Fruit fly (Drosophila melanogaster) whole organism, wandering third instar larva: ENCODE data around the gene Tango6.

ENCODE experiments used
- Abd-B ChIP-seq: fragments of >200 bp; optimal IDR thresholded peaks from 2 replicates; lab custom pipeline; 2017; ENCODE audit warnings: missing biosample characterization, missing genetic modification characterization
- CG32264 ChIP-seq: fragments of 200-800 bp; sonication (Bioruptor generic); optimal IDR thresholded peaks from 2 replicates; lab custom pipeline; 2016; ENCODE audit warnings: missing biosample characterization, missing genetic modification characterization
- CG9705 ChIP-seq: fragments of 200-800 bp; sonication (Bioruptor generic); optimal IDR thresholded peaks from 2 replicates; lab custom pipeline; 2018; ENCODE audit warnings: missing biosample characterization, mild to moderate bottlenecking, missing genetic modification characterization
- CrebA ChIP-seq: fragments of 200-800 bp; sonication (Bioruptor generic); optimal IDR thresholded peaks from 2 replicates; lab custom pipeline; 2016; ENCODE audit warnings: missing biosample characterization, mild to moderate bottlenecking, missing genetic modification characterization, borderline replicate concordance
- Dif ChIP-seq: fragments of 200-275, 200-300 bp; sonication (Bioruptor generic); optimal IDR thresholded peaks from 2 replicates; lab custom pipeline; 2018; ENCODE audit warnings: missing biosample characterization, missing genetic modification characterization; ENCODE audit not compliant: partially characterized antibody
- GATAd ChIP-seq: sonication (Bioruptor generic); optimal IDR thresholded peaks from 2 replicates; lab custom pipeline; 2016; ENCODE audit warnings: missing biosample characterization, missing genetic modification characterization
- HLH106 ChIP-seq: fragments of 200-800 bp; optimal IDR thresholded peaks from 3 replicates; lab custom pipeline; 2019; ENCODE audit warnings: missing biosample characterization, mild to moderate bottlenecking, missing genetic modification characterization, moderate library complexity
- Hnf4 ChIP-seq: fragments of 200-800 bp; sonication (Bioruptor generic); optimal IDR thresholded peaks from 2 replicates; lab custom pipeline; 2016; ENCODE audit warnings: missing biosample characterization, mild to moderate bottlenecking, missing genetic modification characterization
- Hr78 ChIP-seq: fragments of >200 bp; optimal IDR thresholded peaks from 2 replicates; lab custom pipeline; 2017; ENCODE audit warnings: missing biosample characterization, missing genetic modification characterization
- Hr83 ChIP-seq: fragments of 200-300 bp; sonication (Bioruptor generic); optimal IDR thresholded peaks from 2 replicates; lab custom pipeline; 2016; ENCODE audit warnings: missing biosample characterization, mild to moderate bottlenecking, missing genetic modification characterization, moderate library complexity; ENCODE audit not compliant: poor library complexity, severe bottlenecking
- Jra ChIP-seq: sonication (Bioruptor generic); optimal IDR thresholded peaks from 2 replicates; lab custom pipeline; 2016; ENCODE audit warnings: missing biosample characterization, missing genetic modification characterization
- Myc ChIP-seq: fragments of >200 bp; optimal IDR thresholded peaks from 2 replicates; lab custom pipeline; 2017
- N ChIP-seq: fragments of >200 bp; optimal IDR thresholded peaks from 2 replicates; lab custom pipeline; 2018; ENCODE audit warnings: missing biosample characterization, missing external identifiers, missing genetic modification characterization
- OdsH ChIP-seq: fragments of 200-800 bp; sonication (Bioruptor generic); optimal IDR thresholded peaks from 2 replicates; lab custom pipeline; 2016; ENCODE audit warnings: missing biosample characterization, mild to moderate bottlenecking, missing genetic modification characterization
- Rel ChIP-seq, 2 experiments: fragments of 200-800 bp; sonication (Bioruptor generic) in 1 of 2; optimal IDR thresholded peaks; 2 replicates in 1 of 2; 3 replicates in 1 of 2; lab custom pipeline; 2016 to 2019; ENCODE audit warnings: mild to moderate bottlenecking in 2 of 2, missing biosample characterization in 2 of 2, missing genetic modification characterization in 2 of 2, moderate library complexity in 1 of 2
- Sp1 ChIP-seq: fragments of 200-800 bp; sonication (Bioruptor generic); optimal IDR thresholded peaks from 3 replicates; lab custom pipeline; 2019; ENCODE audit warnings: missing biosample characterization, mild to moderate bottlenecking, missing genetic modification characterization, moderate library complexity
- Vsx2 ChIP-seq: fragments of 200-300, 225-300 bp; sonication (Bioruptor generic); optimal IDR thresholded peaks from 2 replicates; lab custom pipeline; 2018; ENCODE audit warnings: missing biosample characterization, missing genetic modification characterization; ENCODE audit not compliant: partially characterized antibody
- br ChIP-seq: fragments of 200-800 bp; sonication (Bioruptor generic); optimal IDR thresholded peaks from 2 replicates; lab custom pipeline; 2016; ENCODE audit warnings: missing biosample characterization, missing genetic modification characterization
- brk ChIP-seq: fragments of 200-800 bp; sonication (Bioruptor generic); optimal IDR thresholded peaks from 2 replicates; lab custom pipeline; 2016; ENCODE audit warnings: missing biosample characterization, mild to moderate bottlenecking, missing genetic modification characterization
- dl ChIP-seq, 2 experiments: fragments of 175-275, 200-275 bp in 1 of 2; fragments of 200-275 bp in 1 of 2; sonication (Bioruptor generic); optimal IDR thresholded peaks; lab custom pipeline; 2018; ENCODE audit warnings: mild to moderate bottlenecking in 2 of 2, missing biosample characterization in 2 of 2, missing genetic modification characterization in 2 of 2, moderate library complexity in 2 of 2; ENCODE audit not compliant: partially characterized antibody in 2 of 2, insufficient read depth in 1 of 2
- dmrt93B ChIP-seq: fragments of 200-800 bp; sonication (Bioruptor generic); optimal IDR thresholded peaks from 2 replicates; lab custom pipeline; 2018; ENCODE audit warnings: missing biosample characterization, mild to moderate bottlenecking, missing genetic modification characterization
- dsf ChIP-seq: sonication (Bioruptor generic); optimal IDR thresholded peaks from 2 replicates; lab custom pipeline; 2016; ENCODE audit warnings: missing biosample characterization, missing genetic modification characterization, borderline replicate concordance
- ey ChIP-seq: fragments of 200-800 bp; sonication (Bioruptor generic); optimal IDR thresholded peaks from 2 replicates; lab custom pipeline; 2016; ENCODE audit warnings: missing biosample characterization, missing genetic modification characterization
- foxo ChIP-seq, 2 experiments: fragments of 200-800 bp; sonication (Bioruptor generic); optimal IDR thresholded peaks; 2 replicates in 1 of 2; 3 replicates in 1 of 2; lab custom pipeline; 2016 to 2017; ENCODE audit warnings: missing biosample characterization in 2 of 2, missing genetic modification characterization in 2 of 2
- fru ChIP-seq: fragments of 200-800 bp; sonication (Bioruptor generic); optimal IDR thresholded peaks from 3 replicates; lab custom pipeline; 2016; ENCODE audit warnings: missing biosample characterization, mild to moderate bottlenecking, missing genetic modification characterization
- h ChIP-seq: fragments of 200-800 bp; sonication (Bioruptor generic); optimal IDR thresholded peaks from 3 replicates; lab custom pipeline; 2016; ENCODE audit warnings: missing biosample characterization, mild to moderate bottlenecking, missing genetic modification characterization
- jim ChIP-seq: fragments of 175-275, 200-325 bp; sonication (Bioruptor generic); optimal IDR thresholded peaks from 2 replicates; lab custom pipeline; 2016; ENCODE audit warnings: missing biosample characterization, mild to moderate bottlenecking, missing genetic modification characterization
- pan ChIP-seq: fragments of >200 bp; optimal IDR thresholded peaks from 2 replicates; lab custom pipeline; 2017
- psq ChIP-seq: fragments of 200-800 bp; sonication (Bioruptor generic); optimal IDR thresholded peaks from 3 replicates; lab custom pipeline; 2017; ENCODE audit warnings: missing biosample characterization, mild to moderate bottlenecking, missing genetic modification characterization, moderate library complexity
- rgr ChIP-seq: fragments of 200-800 bp; sonication (Bioruptor generic); optimal IDR thresholded peaks from 3 replicates; lab custom pipeline; 2016; ENCODE audit warnings: missing biosample characterization, mild to moderate bottlenecking, missing genetic modification characterization
- sage ChIP-seq: fragments of 200-800 bp; sonication (Bioruptor generic); optimal IDR thresholded peaks from 2 replicates; lab custom pipeline; 2016; ENCODE audit warnings: missing biosample characterization, mild to moderate bottlenecking, missing genetic modification characterization
- tai ChIP-seq: sonication (Bioruptor generic); optimal IDR thresholded peaks from 2 replicates; lab custom pipeline; 2016; ENCODE audit warnings: missing biosample characterization, missing genetic modification characterization
- usp ChIP-seq: fragments of >200 bp; optimal IDR thresholded peaks from 2 replicates; lab custom pipeline; 2017; ENCODE audit warnings: missing biosample characterization, missing genetic modification characterization
- woc ChIP-seq: sonication (Bioruptor generic); optimal IDR thresholded peaks from 2 replicates; lab custom pipeline; 2016; ENCODE audit warnings: missing biosample characterization, mild to moderate bottlenecking, missing genetic modification characterization

The Tango6 gene

dm6 chr2L:18953512-18954254, 15.1 kb upstream of the Tango6 start:
- TF ChIP-seq GATAd (GFP tag; lab: Kevin White, UChicago) (no peak), h (no peak), fru (GFP tag; lab: Kevin White, UChicago) (peak; percentile 10), foxo (GFP tag; optimal IDR thresholded peaks at IDR 0.05; lab: Kevin White, UChicago) (peak in 1 of 2 experiments; percentile 38), psq (GFP tag; lab: Kevin White, UChicago) (peak; percentile 27), Sp1 (GFP tag; lab: Kevin White, UChicago) (peak; percentile 21), OdsH (peak; percentile 31), HLH106 (tag; lab: Kevin White, UChicago) (peak; percentile 46), rgr (GFP tag; lab: Kevin White, UChicago) (peak; percentile 1)

dm6 chr2L:18954255-18954715, 14.5 kb upstream of the Tango6 start, which contains the start of gene CG10621:
TSS of gene CG10621 (minus strand) at chr2L:18954431.
- TF ChIP-seq Vsx2 (no peak), fru (GFP tag; lab: Kevin White, UChicago) (no peak), Myc (lab: Kevin White, UChicago) (no peak), Hnf4 (GFP tag; lab: Kevin White, UChicago) (peak; percentile 65), GATAd (GFP tag; lab: Kevin White, UChicago) (no peak), Abd-B (GFP tag; lab: Kevin White, UChicago) (no peak), br (GFP tag; lab: Kevin White, UChicago) (peak; percentile 65), usp (no peak), brk (GFP tag; lab: Kevin White, UChicago) (no peak), tai (GFP tag; lab: Kevin White, UChicago) (no peak), psq (GFP tag; lab: Kevin White, UChicago) (no peak), ey (GFP tag; lab: Kevin White, UChicago) (no peak), sage (GFP tag; lab: Kevin White, UChicago) (peak; percentile 18), h (peak; percentile 34), dl (GFP tag; optimal IDR thresholded peaks at IDR 0.05; lab: Kevin White, UChicago; ENCODE audit: insufficient read depth in 1 of 2, partially characterized antibody in 2 of 2) (no peak), CG32264 (GFP tag; lab: Kevin White, UChicago) (no peak), pan (lab: Kevin White, UChicago) (no peak), CrebA (no peak), dsf (GFP tag; lab: Kevin White, UChicago) (no peak), Jra (GFP tag; lab: Kevin White, UChicago) (no peak), Dif (GFP tag; lab: Kevin White, UChicago) (peak; percentile 18), HLH106 (tag; lab: Kevin White, UChicago) (no peak), dmrt93B (GFP tag; lab: Kevin White, UChicago) (no peak), Rel (GFP tag; optimal IDR thresholded peaks at IDR 0.05; lab: Kevin White, UChicago) (peak; percentile 37), Rel (tag; optimal IDR thresholded peaks at IDR 0.05; lab: Kevin White, UChicago) (peak; percentile 68), Sp1 (GFP tag; lab: Kevin White, UChicago) (no peak), Hr78 (GFP tag; lab: Kevin White, UChicago) (no peak), Hr83 (GFP tag; lab: Kevin White, UChicago) (peak; percentile 19), OdsH (no peak)

DNA sequence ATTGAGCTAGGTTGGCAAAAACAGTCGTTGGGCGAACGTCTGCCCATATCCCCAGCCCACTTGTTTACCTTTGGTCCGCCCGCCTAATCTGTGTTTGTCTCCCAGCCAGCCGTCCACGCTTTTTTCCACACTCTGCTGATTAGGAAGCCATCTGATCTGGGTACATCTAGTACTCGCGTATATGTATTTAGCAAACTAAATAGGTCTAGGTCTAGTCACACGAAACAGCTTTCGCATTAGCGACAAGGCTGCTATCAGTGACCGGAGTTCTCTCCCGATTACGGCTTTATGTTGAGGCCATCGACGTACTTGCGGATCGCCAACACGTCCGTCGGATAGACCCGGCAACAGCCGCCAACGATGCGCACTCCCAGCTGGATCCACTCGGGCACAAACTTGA, 13.2 kb upstream of the Tango6 start:
- TF ChIP-seq tai (GFP tag; lab: Kevin White, UChicago), result no peak

- no peak for TF ChIP-seq CrebA
- no peak for TF ChIP-seq Dif (GFP tag; lab: Kevin White, UChicago)
- no peak for TF ChIP-seq Abd-B (GFP tag; lab: Kevin White, UChicago)
- no peak for TF ChIP-seq N (GFP tag; lab: Kevin White, UChicago)
- peak; percentile 81 for TF ChIP-seq fru (GFP tag; lab: Kevin White, UChicago)
- peak; percentile 90 for TF ChIP-seq rgr (GFP tag; lab: Kevin White, UChicago)
- TF ChIP-seq ey (GFP tag; lab: Kevin White, UChicago), result peak; percentile 61
- TF ChIP-seq Sp1 (GFP tag; lab: Kevin White, UChicago), result peak; percentile 85
- peak; percentile 90 for TF ChIP-seq sage (GFP tag; lab: Kevin White, UChicago)
- TF ChIP-seq HLH106 (tag; lab: Kevin White, UChicago), result peak; percentile 88
- no peak for TF ChIP-seq Hr78 (GFP tag; lab: Kevin White, UChicago)
- no peak for TF ChIP-seq usp
- peak in 1 of 2 experiments; percentile 91 for TF ChIP-seq foxo (GFP tag; optimal IDR thresholded peaks at IDR 0.05; lab: Kevin White, UChicago)
- peak; percentile 60 for TF ChIP-seq woc (GFP tag; lab: Kevin White, UChicago)
- TF ChIP-seq CG32264 (GFP tag; lab: Kevin White, UChicago), result peak; percentile 42
- TF ChIP-seq tai (GFP tag; lab: Kevin White, UChicago), result no peak
- peak; percentile 87 for TF ChIP-seq OdsH
- TF ChIP-seq brk (GFP tag; lab: Kevin White, UChicago), result peak; percentile 84
- peak; percentile 87 for TF ChIP-seq psq (GFP tag; lab: Kevin White, UChicago)
- peak; percentile 61 for TF ChIP-seq Hr83 (GFP tag; lab: Kevin White, UChicago)
- peak; percentile 86 for TF ChIP-seq Rel (GFP tag; optimal IDR thresholded peaks at IDR 0.05; lab: Kevin White, UChicago)
- TF ChIP-seq Rel (tag; optimal IDR thresholded peaks at IDR 0.05; lab: Kevin White, UChicago), result peak; percentile 87
- TF ChIP-seq CG9705, result peak; percentile 49
- no peak for TF ChIP-seq jim (GFP tag; lab: Kevin White, UChicago)
- peak; percentile 64 for TF ChIP-seq dmrt93B (GFP tag; lab: Kevin White, UChicago)
- TF ChIP-seq Hnf4 (GFP tag; lab: Kevin White, UChicago), result peak; percentile 73
- TF ChIP-seq dl (GFP tag; optimal IDR thresholded peaks at IDR 0.05; lab: Kevin White, UChicago; ENCODE audit: insufficient read depth in 1 of 2, partially characterized antibody in 2 of 2), result no peak
- peak; percentile 88 for TF ChIP-seq h
- TF ChIP-seq br (GFP tag; lab: Kevin White, UChicago), result peak; percentile 68
Observed at dm6 chr2L:18957142-18957674, 11.6 kb upstream of the Tango6 start, which contains the start of gene Bhmt. TSS of gene Bhmt (minus strand) at chr2L:18957311.
